Fruit fly (Drosophila melanogaster): Measurements from ENCODE around the gene Hr83.

DNA sequence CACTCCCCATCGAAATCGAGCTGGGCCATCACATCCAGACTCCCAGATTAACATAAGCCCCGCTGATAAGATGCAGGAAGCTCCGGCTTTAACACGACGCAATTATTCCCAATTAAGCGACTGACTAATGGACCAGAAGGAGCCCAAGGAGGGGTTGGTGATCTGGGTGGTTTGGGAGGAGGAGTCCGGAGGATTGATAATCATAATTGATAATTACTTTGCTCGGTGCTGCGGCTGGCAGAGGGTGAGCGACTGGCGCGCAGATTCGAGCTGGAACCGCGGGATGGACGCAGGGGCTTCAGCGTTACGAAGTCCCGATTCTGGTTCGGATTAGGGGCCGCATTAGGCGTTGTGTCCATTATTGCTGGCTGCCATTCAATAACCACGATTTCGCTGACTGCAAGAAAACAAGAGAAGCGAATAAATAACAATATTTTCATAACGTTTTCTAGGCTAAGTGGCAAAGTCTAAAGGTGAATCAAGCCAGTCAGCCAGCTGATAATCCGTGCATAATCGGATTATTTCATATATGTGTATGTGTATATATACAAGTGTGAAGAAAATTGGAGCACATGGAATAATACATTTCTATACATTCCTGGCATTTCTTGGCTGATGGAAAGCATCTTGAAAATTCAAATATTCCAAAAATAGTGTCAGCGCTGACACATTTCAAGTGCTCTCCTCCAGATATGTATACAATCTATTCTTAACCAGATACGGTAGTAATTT is 44.6 kb downstream of the Hr83 start:
- TF ChIP-seq CG8478 (optimal IDR thresholded peaks at IDR 0.05) (no peak), CTCF (optimal IDR thresholded peaks at IDR 0.05) (no peak)
